Fruit fly (Drosophila melanogaster) whole organism, embryonic: ENCODE measurements around the gene Bap111.

Source experiments
- Asciz ChIP-seq: fragments of 200-800 bp; sonication (Bioruptor generic); optimal IDR thresholded peaks from 2 replicates; lab custom pipeline; 2017; ENCODE audit warnings: missing biosample characterization, mild to moderate bottlenecking, missing genetic modification characterization, missing genetic modification reagents
- Atf-2 ChIP-seq: fragments of 200-800 bp; sonication (Bioruptor generic); optimal IDR thresholded peaks from 2 replicates; lab custom pipeline; 2016; ENCODE audit warnings: missing biosample characterization, missing genetic modification characterization
- Bgb ChIP-seq: fragments of 200-800 bp; sonication (Bioruptor generic); IDR thresholded peaks from 2 replicates; pipeline ENCODE4 v1.3.6; 2022; ENCODE audit warnings: missing biosample characterization, missing genetic modification characterization; ENCODE audit not compliant: partially characterized antibody
- Bteb2 ChIP-seq: fragments of 200-800 bp; sonication (Bioruptor generic); optimal IDR thresholded peaks from 2 replicates; lab custom pipeline; 2016; ENCODE audit warnings: missing biosample characterization, missing genetic modification characterization
- CG10979 ChIP-seq: fragments of 200-800 bp; sonication (Bioruptor generic); optimal IDR thresholded peaks from 2 replicates; lab custom pipeline; 2018; ENCODE audit warnings: missing biosample characterization, mild to moderate bottlenecking, missing genetic modification characterization, moderate library complexity
- CG13287 ChIP-seq: fragments of 200-800 bp; sonication (Bioruptor generic); IDR thresholded peaks from 2 replicates; pipeline ENCODE4 v1.3.6; 2022; ENCODE audit warnings: missing biosample characterization, missing genetic modification characterization; ENCODE audit not compliant: partially characterized antibody
- CG13624 ChIP-seq: fragments of 200-800 bp; sonication (Bioruptor generic); optimal IDR thresholded peaks from 2 replicates; lab custom pipeline; 2016; ENCODE audit warnings: missing biosample characterization, missing genetic modification characterization
- CG15514 ChIP-seq: fragments of 200-800 bp; sonication (Bioruptor generic); optimal IDR thresholded peaks from 3 replicates; lab custom pipeline; 2017; ENCODE audit warnings: missing biosample characterization, missing genetic modification characterization, mild to moderate bottlenecking, moderate library complexity, missing genetic modification reagents
- CG15601 ChIP-seq: fragments of 200-800 bp; sonication (Bioruptor generic); optimal IDR thresholded peaks from 3 replicates; lab custom pipeline; 2019; ENCODE audit warnings: missing biosample characterization, mild to moderate bottlenecking, missing genetic modification characterization, moderate library complexity
- CG1602 ChIP-seq: fragments of 200-800 bp; sonication (Bioruptor generic); optimal IDR thresholded peaks from 3 replicates; lab custom pipeline; 2016; ENCODE audit warnings: missing biosample characterization, missing genetic modification characterization
- CG18764 ChIP-seq: fragments of 200-800 bp; sonication (Bioruptor generic); optimal IDR thresholded peaks from 3 replicates; lab custom pipeline; 2016; ENCODE audit warnings: missing biosample characterization, missing genetic modification characterization
- CG2120 ChIP-seq: fragments of 200-800 bp; sonication (Bioruptor generic); optimal IDR thresholded peaks from 3 replicates; lab custom pipeline; 2016; ENCODE audit warnings: missing biosample characterization, missing genetic modification characterization
- CG2678 ChIP-seq: fragments of 200-800 bp; sonication (Bioruptor generic); optimal IDR thresholded peaks from 3 replicates; lab custom pipeline; 2019; ENCODE audit warnings: missing biosample characterization, mild to moderate bottlenecking, missing genetic modification characterization, moderate library complexity
- CG3281 ChIP-seq: fragments of 200-800 bp; sonication (Bioruptor generic); optimal IDR thresholded peaks from 3 replicates; lab custom pipeline; 2017; ENCODE audit warnings: missing biosample characterization, mild to moderate bottlenecking, missing genetic modification characterization
- CG6854 ChIP-seq: fragments of 200-800 bp; sonication (Bioruptor generic); optimal IDR thresholded peaks from 3 replicates; lab custom pipeline; 2017; ENCODE audit warnings: missing biosample characterization, mild to moderate bottlenecking, missing genetic modification characterization
- CG8290 ChIP-seq, 3 experiments: fragments of 200-800 bp; sonication (Bioruptor generic); optimal IDR thresholded peaks; 2 replicates each; lab custom pipeline; 2016 to 2019; ENCODE audit warnings: missing biosample characterization in 3 of 3, missing genetic modification characterization in 3 of 3, mild to moderate bottlenecking in 2 of 3, moderate library complexity in 1 of 3
- Dbx ChIP-seq: fragments of 200-800 bp; sonication (Bioruptor generic); IDR thresholded peaks from 3 replicates; pipeline ENCODE4 v1.3.6; 2022; ENCODE audit warnings: missing biosample characterization, missing genetic modification characterization
- Dll ChIP-seq: fragments of 200-800 bp; sonication (Bioruptor generic); IDR thresholded peaks from 4 replicates; pipeline ENCODE4 v1.3.6; 2022; ENCODE audit warnings: missing biosample characterization, missing genetic modification characterization; ENCODE audit not compliant: partially characterized antibody
- Dp ChIP-seq: fragments of 200-800 bp; sonication (Bioruptor generic); optimal IDR thresholded peaks from 2 replicates; lab custom pipeline; 2018; ENCODE audit warnings: missing biosample characterization, mild to moderate bottlenecking, missing genetic modification characterization, moderate library complexity
- E2f2 ChIP-seq: fragments of 200-800 bp; sonication (Bioruptor generic); IDR thresholded peaks from 2 replicates; pipeline ENCODE4 v1.3.6; 2022; ENCODE audit warnings: missing biosample characterization, missing genetic modification characterization
- Ets65A ChIP-seq: fragments of 200-800 bp; sonication (Bioruptor generic); peaks from one replicate; lab custom pipeline; 2016; ENCODE audit warnings: missing biosample characterization, missing genetic modification characterization
- Hey ChIP-seq: fragments of 200-800 bp; sonication (Bioruptor generic); optimal IDR thresholded peaks from 3 replicates; lab custom pipeline; 2018; ENCODE audit warnings: missing biosample characterization, mild to moderate bottlenecking, missing genetic modification characterization
- Jarid2 ChIP-seq: fragments of 200-800 bp; sonication (Bioruptor generic); optimal IDR thresholded peaks from 3 replicates; lab custom pipeline; 2017; ENCODE audit warnings: mild to moderate bottlenecking, missing biosample characterization, missing genetic modification reagents, missing genetic modification characterization
- Lpt ChIP-seq: fragments of >200 bp; optimal IDR thresholded peaks from 2 replicates; lab custom pipeline; 2018; ENCODE audit warnings: missing biosample characterization, missing genetic modification characterization
- MBD-R2 ChIP-seq: fragments of 200-800 bp; sonication (Bioruptor generic); IDR thresholded peaks from 2 replicates; pipeline ENCODE4 v1.3.6; 2022; ENCODE audit warnings: missing biosample characterization, missing genetic modification characterization
- MESR4 ChIP-seq: fragments of 200-800 bp; sonication (Bioruptor generic); optimal IDR thresholded peaks from 2 replicates; lab custom pipeline; 2018; ENCODE audit warnings: missing biosample characterization, mild to moderate bottlenecking, missing genetic modification characterization, moderate library complexity
- Myb ChIP-seq: fragments of 200-800 bp; sonication (Bioruptor generic); optimal IDR thresholded peaks from 2 replicates; lab custom pipeline; 2016; ENCODE audit warnings: missing biosample characterization, missing genetic modification characterization
- Vsx1 ChIP-seq: fragments of 200-800 bp; sonication (Bioruptor generic); optimal IDR thresholded peaks from 2 replicates; lab custom pipeline; 2017; ENCODE audit warnings: missing biosample characterization, mild to moderate bottlenecking, missing genetic modification characterization, missing genetic modification reagents
- al ChIP-seq: fragments of 200-800 bp; sonication (Bioruptor generic); IDR thresholded peaks from 2 replicates; pipeline ENCODE4 v1.3.6; 2022; ENCODE audit warnings: missing biosample characterization, missing genetic modification characterization
- ap ChIP-seq: fragments of 200-800 bp; sonication (Bioruptor generic); IDR thresholded peaks from 2 replicates; pipeline ENCODE4 v1.3.6; 2022; ENCODE audit warnings: missing biosample characterization, missing genetic modification characterization
- ase ChIP-seq: fragments of 200-800 bp; sonication (Bioruptor generic); IDR thresholded peaks from 3 replicates; pipeline ENCODE4 v1.3.6; 2022; ENCODE audit warnings: missing biosample characterization, missing genetic modification characterization
- fd102C ChIP-seq: fragments of 200-800 bp; sonication (Bioruptor generic); optimal IDR thresholded peaks from 2 replicates; lab custom pipeline; 2018; ENCODE audit warnings: missing biosample characterization, mild to moderate bottlenecking, missing genetic modification characterization, moderate library complexity
- grau ChIP-seq: fragments of 200-800 bp; optimal IDR thresholded peaks from 3 replicates; lab custom pipeline; 2019; ENCODE audit warnings: missing biosample characterization, mild to moderate bottlenecking, missing genetic modification characterization, moderate library complexity
- grn ChIP-seq: fragments of 200-800 bp; sonication (Bioruptor generic); optimal IDR thresholded peaks from 3 replicates; lab custom pipeline; 2017; ENCODE audit warnings: missing biosample characterization, missing genetic modification characterization
- hth ChIP-seq: fragments of >200 bp; optimal IDR thresholded peaks from 2 replicates; lab custom pipeline; 2017; ENCODE audit warnings: inconsistent platforms
- insv ChIP-seq, 2 experiments: fragments of 200-800 bp; sonication (Bioruptor generic); optimal IDR thresholded peaks; 3 replicates each; lab custom pipeline; 2016 to 2018; ENCODE audit warnings: missing biosample characterization in 2 of 2, missing genetic modification characterization in 2 of 2
- jumu ChIP-seq: fragments of 200-800 bp; sonication (Bioruptor generic); optimal IDR thresholded peaks from 3 replicates; lab custom pipeline; 2016; ENCODE audit warnings: missing biosample characterization, missing genetic modification characterization
- kni ChIP-seq: fragments of 200-800 bp; sonication (Bioruptor generic); optimal IDR thresholded peaks from 3 replicates; lab custom pipeline; 2017; ENCODE audit warnings: mild to moderate bottlenecking, missing biosample characterization, missing genetic modification reagents, missing genetic modification characterization
- lilli ChIP-seq: fragments of 200-800 bp; sonication (Bioruptor generic); optimal IDR thresholded peaks from 3 replicates; lab custom pipeline; 2016; ENCODE audit warnings: missing biosample characterization, missing genetic modification characterization
- lmd ChIP-seq: fragments of 200-800 bp; sonication (Bioruptor generic); IDR thresholded peaks from 2 replicates; pipeline ENCODE4 v1.3.6; 2022; ENCODE audit warnings: missing biosample characterization, missing genetic modification characterization
- nau ChIP-seq: fragments of 200-800 bp; sonication (Bioruptor generic); optimal IDR thresholded peaks from 3 replicates; lab custom pipeline; 2017; ENCODE audit warnings: missing biosample characterization, mild to moderate bottlenecking, missing genetic modification characterization, missing genetic modification reagents
- pzg ChIP-seq: fragments of 200-800 bp; sonication (Bioruptor generic); optimal IDR thresholded peaks from 3 replicates; lab custom pipeline; 2018; ENCODE audit warnings: missing biosample characterization, mild to moderate bottlenecking, missing genetic modification characterization, moderate library complexity
- ranshi ChIP-seq: fragments of 200-800 bp; sonication (Bioruptor generic); IDR thresholded peaks from 2 replicates; pipeline ENCODE4 v1.3.6; 2022; ENCODE audit warnings: missing biosample characterization, missing genetic modification characterization
- row ChIP-seq: fragments of 200-800 bp; sonication (Bioruptor generic); IDR thresholded peaks from 3 replicates; pipeline ENCODE4 v1.3.6; 2022; ENCODE audit warnings: missing biosample characterization, missing genetic modification characterization
- sens-2 ChIP-seq: fragments of 200-800 bp; sonication (Bioruptor generic); IDR thresholded peaks from 2 replicates; pipeline ENCODE4 v1.3.6; 2022; ENCODE audit warnings: missing biosample characterization, missing genetic modification characterization
- stc ChIP-seq: fragments of 200-800 bp; sonication (Bioruptor generic); IDR thresholded peaks from 2 replicates; pipeline ENCODE4 v1.3.6; 2022; ENCODE audit warnings: missing biosample characterization, missing genetic modification characterization
- toy ChIP-seq: fragments of 200-800 bp; sonication (Bioruptor generic); IDR thresholded peaks from 2 replicates; pipeline ENCODE4 v1.3.6; 2022; ENCODE audit warnings: missing biosample characterization, missing genetic modification characterization
- tup ChIP-seq: fragments of 200-800 bp; sonication (Bioruptor generic); optimal IDR thresholded peaks from 2 replicates; lab custom pipeline; 2016; ENCODE audit warnings: missing biosample characterization, mild to moderate bottlenecking, missing genetic modification characterization, moderate library complexity
- twi ChIP-seq: fragments of 200-800 bp; optimal IDR thresholded peaks from 2 replicates; lab custom pipeline; 2019; ENCODE audit warnings: missing biosample characterization, mild to moderate bottlenecking, missing genetic modification characterization, moderate library complexity
- wor ChIP-seq: fragments of 200-800 bp; sonication (Bioruptor generic); IDR thresholded peaks from 2 replicates; pipeline ENCODE4 v1.3.6; 2022; ENCODE audit warnings: missing biosample characterization, missing genetic modification characterization

The Bap111 gene

DNA sequence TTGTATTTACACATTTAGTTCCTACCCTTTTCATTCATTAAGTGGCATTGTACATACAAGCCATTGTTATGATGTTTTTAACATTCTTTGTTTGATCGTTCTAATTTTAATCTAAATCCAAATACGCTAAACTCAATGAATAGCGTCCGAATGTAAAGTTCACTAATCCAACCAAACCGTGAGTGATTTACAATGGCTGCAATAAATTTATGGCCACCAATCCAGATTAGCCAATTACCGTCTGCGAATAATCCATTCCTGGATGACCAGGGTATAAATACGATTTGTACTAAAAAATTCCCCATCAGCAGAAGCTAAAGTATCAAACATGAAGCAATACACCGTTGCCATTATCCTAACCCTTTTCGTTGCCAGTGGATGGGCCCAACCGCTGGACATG is 42.2 kb downstream of the Bap111 start, which contains the start of gene CG12057:
TSS of gene CG12057 (plus strand) at position 301 of the 400 bp plus-strand sequence.
- TF ChIP-seq Vsx1, result no peak
- no peak for TF ChIP-seq CG18764 (GFP tag; lab: Kevin White, UChicago)
- no peak for TF ChIP-seq CG2120 (GFP tag; lab: Kevin White, UChicago)
- no peak for TF ChIP-seq sens-2
- TF ChIP-seq Jarid2 (GFP tag; lab: Kevin White, UChicago), result no peak
- no peak for TF ChIP-seq Atf-2 (GFP tag; lab: Kevin White, UChicago)

DNA sequence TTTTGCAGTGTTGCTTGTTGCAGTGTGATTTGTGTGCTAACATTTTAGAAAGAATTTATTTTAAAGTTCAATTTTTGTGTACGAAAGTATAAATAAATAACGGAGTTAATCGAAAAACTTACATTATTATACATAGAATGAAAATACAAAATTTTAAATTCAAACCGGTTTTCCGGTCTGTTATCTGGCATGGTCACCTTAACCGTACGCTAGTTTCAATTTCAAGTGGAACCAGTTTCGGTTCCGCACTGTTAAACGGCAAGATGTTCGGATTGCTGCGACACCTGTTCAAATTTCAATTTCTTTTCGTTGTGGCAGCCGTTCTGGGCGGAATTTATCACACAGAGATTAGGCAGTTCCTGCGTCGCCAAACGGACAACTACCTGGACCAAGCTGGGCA is 43.3 kb downstream of the Bap111 start, which contains the start of gene CG12056:
TSS of gene CG12056 (plus strand) at position 241 of the 400 bp plus-strand sequence.
- TF ChIP-seq stc (GFP tag; lab: Robert Waterston, UW) (no peak), ranshi (peak; percentile 57; the same call in 1 of the 2 replicates), fd102C (GFP tag; lab: Kevin White, UChicago) (no peak), ap (GFP tag; lab: Robert Waterston, UW) (no peak), CG15601 (tag; lab: Kevin White, UChicago) (no peak), lmd (GFP tag; lab: Robert Waterston, UW) (no peak), Hey (tag; lab: Kevin White, UChicago) (no peak), Lpt (no peak), lilli (GFP tag; lab: Kevin White, UChicago) (no peak), CG2678 (tag; lab: Kevin White, UChicago) (no peak), toy (GFP tag; lab: Robert Waterston, UW) (no peak), CG1602 (no peak), hth (lab: Kevin White, UChicago) (no peak), tup (GFP tag; lab: Kevin White, UChicago) (no peak), CG10979 (no peak), CG6854 (GFP tag; lab: Kevin White, UChicago) (no peak), Asciz (GFP tag; lab: Kevin White, UChicago) (no peak), ase (GFP tag; lab: Robert Waterston, UW) (no peak), Bgb (GFP tag; lab: Robert Waterston, UW) (no peak), nau (GFP tag; lab: Kevin White, UChicago) (no peak), MBD-R2 (peak; percentile 55), CG3281 (GFP tag; lab: Kevin White, UChicago) (no peak), Dll (no peak), Dbx (GFP tag; lab: Robert Waterston, UW) (no peak), al (GFP tag; lab: Robert Waterston, UW) (no peak), CG13624 (GFP tag; lab: Kevin White, UChicago) (no peak), kni (GFP tag; lab: Kevin White, UChicago) (no peak), CG13287 (GFP tag; lab: Robert Waterston, UW) (no peak), twi (tag; lab: Kevin White, UChicago) (no peak), Dp (GFP tag; lab: Kevin White, UChicago) (peak; percentile 56), row (GFP tag; lab: Robert Waterston, UW) (peak; percentile 12; the same call in 1 of the 3 replicates), insv (GFP tag; optimal IDR thresholded peaks at IDR 0.05; lab: Kevin White, UChicago) (no peak), E2f2 (GFP tag; lab: Robert Waterston, UW) (peak; percentile 61), Myb (peak; percentile 62), pzg (peak; percentile 23), Ets65A (GFP tag; lab: Kevin White, UChicago) (peak; percentile 20), jumu (GFP tag; lab: Kevin White, UChicago) (no peak), wor (no peak), grn (GFP tag; lab: Kevin White, UChicago) (no peak), CG8290 (GFP tag; optimal IDR thresholded peaks at IDR 0.05; lab: Kevin White, UChicago) (no peak), CG8290 (tag; optimal IDR thresholded peaks at IDR 0.05; lab: Kevin White, UChicago) (no peak), Bteb2 (GFP tag; lab: Kevin White, UChicago) (no peak), grau (tag; lab: Kevin White, UChicago) (peak; percentile 22), MESR4 (GFP tag; lab: Kevin White, UChicago) (peak; percentile 31), CG15514 (peak; percentile 98)
